Worm (Caenorhabditis elegans) whole organism, mixed stage, embryonic: ENCODE data around the gene C25A11.2.

Experiments used
- ceh-43 ChIP-seq: fragments of 200-800 bp; sonication (Bioruptor generic); optimal IDR thresholded peaks from 2 replicates; lab custom pipeline; 2018; ENCODE audit warnings: mild to moderate bottlenecking, missing genetic modification characterization, moderate library complexity, missing compliant biosample characterization
- ham-2 ChIP-seq: fragments of 200-800 bp; sonication (Bioruptor generic); optimal IDR thresholded peaks from 2 replicates; lab custom pipeline; 2018; ENCODE audit warnings: mild to moderate bottlenecking, missing genetic modification characterization, missing compliant biosample characterization
- lin-13 ChIP-seq: fragments of 150-350 bp; optimal IDR thresholded peaks from 2 replicates; lab custom pipeline; 2014; ENCODE audit warnings: missing biosample characterization, missing genetic modification characterization
- lsy-2 ChIP-seq: fragments of 150-350 bp; optimal IDR thresholded peaks from 2 replicates; lab custom pipeline; 2014; ENCODE audit warnings: missing biosample characterization, missing genetic modification characterization
- mls-2 ChIP-seq: sonication (generic microtip); optimal IDR thresholded peaks from 2 replicates; lab custom pipeline; 2016; ENCODE audit warnings: mild to moderate bottlenecking, missing genetic modification characterization, moderate library complexity, missing compliant biosample characterization
- nhr-12 ChIP-seq: fragments of 150-350 bp; optimal IDR thresholded peaks from 2 replicates; lab custom pipeline; 2014; ENCODE audit warnings: missing biosample characterization, missing genetic modification characterization
- nhr-237 ChIP-seq: fragments of 150-350 bp; optimal IDR thresholded peaks from 2 replicates; lab custom pipeline; 2014; ENCODE audit warnings: missing biosample characterization, missing genetic modification characterization
- pha-4 ChIP-seq: fragments of 150-350 bp; optimal IDR thresholded peaks from 2 replicates; lab custom pipeline; 2018; ENCODE audit warnings: missing biosample characterization, missing genetic modification reagents, missing genetic modification characterization
- unc-39 ChIP-seq: fragments of 150-350 bp; optimal IDR thresholded peaks from 2 replicates; lab custom pipeline; 2014; ENCODE audit warnings: missing biosample characterization, missing genetic modification characterization
- unc-62 ChIP-seq: fragments of 150-350 bp; optimal IDR thresholded peaks from 2 replicates; lab custom pipeline; 2014; ENCODE audit warnings: missing biosample characterization, missing genetic modification reagents, missing genetic modification characterization
- ztf-11 ChIP-seq: fragments of 150-350 bp; optimal IDR thresholded peaks from 2 replicates; lab custom pipeline; 2014; ENCODE audit warnings: missing biosample characterization, missing genetic modification characterization

DNA sequence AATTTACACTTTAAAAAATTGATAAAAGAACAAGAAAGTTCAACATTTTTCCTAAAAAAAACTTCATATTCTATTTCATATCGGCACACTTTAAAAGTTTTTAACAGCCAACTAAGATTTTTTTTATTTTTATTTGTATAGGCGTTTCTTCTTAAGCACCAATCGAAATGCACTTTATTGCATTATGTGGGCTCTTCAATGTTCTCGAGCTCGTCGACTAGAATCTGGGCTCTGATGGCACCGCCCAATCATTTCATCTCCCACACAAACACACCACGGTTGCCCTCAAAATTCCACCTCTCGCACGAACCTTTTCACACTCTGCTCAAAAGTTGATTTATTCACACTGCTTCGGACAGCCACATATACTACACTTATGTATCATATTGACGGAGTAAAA, 23.5 kb downstream of the C25A11.2 start, which contains the start of gene B0563.6:
- TF ChIP-seq lin-13 (tag; lab: Kevin White, UChicago) (no peak), unc-62 (no peak), ztf-11 (no peak), mls-2 (tag; lab: Kevin White, UChicago) (no peak), lsy-2 (tag; lab: Kevin White, UChicago) (no peak), pha-4 (no peak), unc-39 (tag; lab: Kevin White, UChicago) (no peak), nhr-12 (tag; lab: Kevin White, UChicago) (no peak), ceh-43 (GFP tag; lab: Kevin White, UChicago) (no peak), nhr-237 (tag; lab: Kevin White, UChicago) (no peak), ham-2 (GFP tag; lab: Kevin White, UChicago) (no peak)
